Worm (Caenorhabditis elegans) whole organism, L4 larva: ENCODE results near the gene R01E6.2.

Experiments used
- D1046.2 ChIP-seq: fragments of 200-800 bp; sonication (Bioruptor generic); IDR thresholded peaks from 2 replicates; pipeline ENCODE4 v1.3.6; 2022; ENCODE audit warnings: missing genetic modification characterization, missing compliant biosample characterization
- F10B5.3 ChIP-seq: sonication (generic microtip); optimal IDR thresholded peaks from 2 replicates; lab custom pipeline; 2016; ENCODE audit warnings: mild to moderate bottlenecking, missing genetic modification characterization, missing compliant biosample characterization
- F26F4.8 ChIP-seq: fragments of 200-800 bp; sonication (Bioruptor generic); conservative IDR thresholded peaks from 2 replicates; pipeline ENCODE4 v1.3.6; 2022; ENCODE audit warnings: missing genetic modification characterization, missing compliant biosample characterization
- F37D6.2 ChIP-seq: sonication (generic microtip); optimal IDR thresholded peaks from 2 replicates; lab custom pipeline; 2016; ENCODE audit warnings: mild to moderate bottlenecking, missing genetic modification characterization, missing compliant biosample characterization
- F44E2.7 ChIP-seq: fragments of 200-800 bp; sonication (Bioruptor generic); IDR thresholded peaks from 2 replicates; pipeline ENCODE4 v2.1.2; 2022; ENCODE audit warnings: missing genetic modification characterization, missing compliant biosample characterization
- R02D3.7 ChIP-seq: fragments of 150-350 bp; sonication (generic microtip); optimal IDR thresholded peaks from 3 replicates; lab custom pipeline; 2014; ENCODE audit warnings: missing biosample characterization, missing genetic modification characterization
- T20F7.1 ChIP-seq: fragments of 200-800 bp; sonication (Bioruptor generic); optimal IDR thresholded peaks from 2 replicates; lab custom pipeline; 2018; ENCODE audit warnings: mild to moderate bottlenecking, missing genetic modification characterization, missing compliant biosample characterization
- T26A8.4 ChIP-seq: fragments of 200-800 bp; sonication (Bioruptor generic); IDR thresholded peaks from 2 replicates; pipeline ENCODE4 v1.3.6; 2022; ENCODE audit warnings: missing genetic modification characterization, missing compliant biosample characterization
- Y105C5A.15 ChIP-seq: fragments of 200-800 bp; sonication (Bioruptor generic); IDR thresholded peaks from 2 replicates; pipeline ENCODE4 v1.3.6; 2022; ENCODE audit warnings: missing genetic modification characterization, missing compliant biosample characterization
- Y48G9A.11 ChIP-seq: fragments of 200-800 bp; sonication (Bioruptor generic); IDR thresholded peaks from 2 replicates; pipeline ENCODE4 v1.3.6; 2022; ENCODE audit warnings: missing genetic modification reagents, missing genetic modification characterization, missing compliant biosample characterization
- Y75B8A.6 ChIP-seq: fragments of 200-800 bp; sonication (Bioruptor generic); IDR thresholded peaks from 2 replicates; pipeline ENCODE4 v1.3.6; 2022; ENCODE audit warnings: missing genetic modification reagents, missing genetic modification characterization, missing compliant biosample characterization
- ZK337.2 ChIP-seq: fragments of 200-800 bp; sonication (Bioruptor generic); IDR thresholded peaks from 2 replicates; pipeline ENCODE4 v1.3.6; 2022; ENCODE audit warnings: missing genetic modification reagents, missing genetic modification characterization, missing compliant biosample characterization
- aly-2 ChIP-seq: sonication (generic microtip); optimal IDR thresholded peaks from 2 replicates; lab custom pipeline; 2018; ENCODE audit warnings: missing biosample characterization, missing genetic modification characterization
- attf-4 ChIP-seq: sonication (generic microtip); optimal IDR thresholded peaks from 3 replicates; lab custom pipeline; 2017; ENCODE audit warnings: missing biosample characterization, missing genetic modification characterization
- ceh-20 ChIP-seq: fragments of 200-800 bp; sonication (Bioruptor generic); IDR thresholded peaks from 2 replicates; pipeline ENCODE4 v1.3.6; 2022; ENCODE audit warnings: missing genetic modification reagents, missing genetic modification characterization, missing compliant biosample characterization
- ceh-44 ChIP-seq: fragments of 200-800 bp; sonication (Bioruptor generic); IDR thresholded peaks from 2 replicates; pipeline ENCODE4 v1.3.6; 2022; ENCODE audit warnings: missing genetic modification reagents, missing genetic modification characterization, missing compliant biosample characterization
- ceh-62 ChIP-seq: sonication (generic microtip); optimal IDR thresholded peaks from 2 replicates; lab custom pipeline; 2017; ENCODE audit warnings: missing biosample characterization, missing genetic modification characterization
- ceh-82 ChIP-seq: sonication (generic microtip); optimal IDR thresholded peaks from 2 replicates; lab custom pipeline; 2017; ENCODE audit warnings: missing biosample characterization, missing genetic modification characterization
- ces-1 ChIP-seq: fragments of 150-350 bp; sonication (generic microtip); optimal IDR thresholded peaks from 4 replicates; lab custom pipeline; 2014; ENCODE audit warnings: missing biosample characterization, missing genetic modification reagents, missing genetic modification characterization
- daf-16 ChIP-seq, 3 experiments: sonication (generic microtip); optimal IDR thresholded peaks; 2 replicates each; lab custom pipeline; 2016 to 2017; ENCODE audit warnings: missing genetic modification characterization in 3 of 3, missing genetic modification reagents in 3 of 3, mild to moderate bottlenecking in 2 of 3, missing compliant biosample characterization in 2 of 3, missing biosample characterization in 1 of 3, moderate library complexity in 1 of 3
- daf-8 ChIP-seq: fragments of 200-800 bp; sonication (Bioruptor generic); IDR thresholded peaks from 2 replicates; pipeline ENCODE4 v1.3.6; 2022; ENCODE audit warnings: missing genetic modification characterization, missing compliant biosample characterization
- dpl-1 ChIP-seq: fragments of 150-350 bp; optimal IDR thresholded peaks from 2 replicates; lab custom pipeline; 2014; ENCODE audit warnings: missing biosample characterization, missing genetic modification reagents, missing genetic modification characterization
- duxl-1 ChIP-seq: sonication (generic microtip); optimal IDR thresholded peaks from 2 replicates; lab custom pipeline; 2016; ENCODE audit warnings: mild to moderate bottlenecking, missing genetic modification characterization, moderate library complexity, missing compliant biosample characterization; ENCODE audit not compliant: poor library complexity
- dve-1 ChIP-seq: sonication (generic microtip); optimal IDR thresholded peaks from 2 replicates; lab custom pipeline; 2017; ENCODE audit warnings: antibody characterized with exemption, mild to moderate bottlenecking, missing genetic modification characterization, missing compliant biosample characterization; ENCODE audit not compliant: insufficient read depth
- egl-27 ChIP-seq: sonication (generic microtip); optimal IDR thresholded peaks from 3 replicates; lab custom pipeline; 2017; ENCODE audit warnings: missing biosample characterization, missing genetic modification reagents, missing genetic modification characterization
- egl-43 ChIP-seq: fragments of 200-800 bp; sonication (Bioruptor generic); IDR thresholded peaks from 2 replicates; pipeline ENCODE4 v1.3.6; 2022; ENCODE audit warnings: missing genetic modification reagents, missing genetic modification characterization, missing compliant biosample characterization
- fkh-10 ChIP-seq: fragments of 150-350 bp; optimal IDR thresholded peaks from 2 replicates; lab custom pipeline; 2014; ENCODE audit warnings: missing biosample characterization, missing genetic modification reagents, missing genetic modification characterization
- lin-1 ChIP-seq: fragments of 200-800 bp; sonication (Bioruptor generic); IDR thresholded peaks from 2 replicates; pipeline ENCODE4 v1.3.6; 2022; ENCODE audit warnings: missing genetic modification reagents, missing genetic modification characterization, missing compliant biosample characterization
- lin-13 ChIP-seq: fragments of 150-350 bp; optimal IDR thresholded peaks from 2 replicates; lab custom pipeline; 2014; ENCODE audit warnings: missing biosample characterization, missing genetic modification reagents, missing genetic modification characterization
- lin-29 ChIP-seq: fragments of 200-800 bp; sonication (Bioruptor generic); IDR thresholded peaks from 2 replicates; pipeline ENCODE4 v1.3.6; 2022; ENCODE audit warnings: missing genetic modification reagents, missing genetic modification characterization, missing compliant biosample characterization
- lin-38 ChIP-seq: fragments of 200-800 bp; sonication (Bioruptor generic); IDR thresholded peaks from 2 replicates; pipeline ENCODE4 v1.3.6; 2022; ENCODE audit warnings: missing genetic modification reagents, missing genetic modification characterization, missing compliant biosample characterization
- lin-39 ChIP-seq: fragments of 150-350 bp; optimal IDR thresholded peaks from 2 replicates; lab custom pipeline; 2014; ENCODE audit warnings: missing biosample characterization, missing genetic modification reagents, missing genetic modification characterization
- mdl-1 ChIP-seq, 2 experiments: fragments of 150-350 bp in 1 of 2; sonication (generic microtip) in 1 of 2; optimal IDR thresholded peaks; 2 replicates each; lab custom pipeline; 2014 to 2017; ENCODE audit warnings: missing biosample characterization in 2 of 2, missing genetic modification characterization in 2 of 2
- mes-2 ChIP-seq: sonication (generic microtip); optimal IDR thresholded peaks from 2 replicates; lab custom pipeline; 2016; ENCODE audit warnings: missing genotype, mild to moderate bottlenecking, missing genetic modification characterization, missing compliant biosample characterization; ENCODE audit not compliant: poor library complexity, severe bottlenecking
- mxl-3 ChIP-seq: fragments of 200-800 bp; sonication (Bioruptor generic); optimal IDR thresholded peaks from 2 replicates; lab custom pipeline; 2018; ENCODE audit warnings: mild to moderate bottlenecking, missing genetic modification characterization, missing compliant biosample characterization
- nhr-102 ChIP-seq: sonication (generic microtip); optimal IDR thresholded peaks from 2 replicates; lab custom pipeline; 2016; ENCODE audit warnings: mild to moderate bottlenecking, missing genetic modification characterization, moderate library complexity, missing compliant biosample characterization
- nhr-11 ChIP-seq: fragments of 150-350 bp; optimal IDR thresholded peaks from 2 replicates; lab custom pipeline; 2014; ENCODE audit warnings: missing biosample characterization, missing genetic modification characterization
- nhr-28 ChIP-seq: fragments of 150-350 bp; optimal IDR thresholded peaks from 2 replicates; lab custom pipeline; 2014; ENCODE audit warnings: missing biosample characterization, missing genetic modification characterization
- php-3 ChIP-seq: fragments of 200-800 bp; sonication (Bioruptor generic); IDR thresholded peaks from 2 replicates; pipeline ENCODE4 v1.3.6; 2022; ENCODE audit warnings: missing genetic modification reagents, missing genetic modification characterization, missing compliant biosample characterization
- pqm-1 ChIP-seq: sonication (generic microtip); optimal IDR thresholded peaks from 2 replicates; lab custom pipeline; 2017; ENCODE audit warnings: missing biosample characterization, missing genetic modification characterization
- rbr-2 ChIP-seq: sonication (generic microtip); optimal IDR thresholded peaks from 2 replicates; lab custom pipeline; 2016; ENCODE audit warnings: missing genotype, missing genetic modification characterization, missing compliant biosample characterization
- saeg-2 ChIP-seq: fragments of 200-800 bp; sonication (Bioruptor generic); IDR thresholded peaks from 2 replicates; pipeline ENCODE4 v1.3.6; 2022; ENCODE audit warnings: missing genetic modification reagents, missing genetic modification characterization, missing compliant biosample characterization
- snpc-1.2 ChIP-seq: fragments of 200-800 bp; sonication (Bioruptor generic); IDR thresholded peaks from 2 replicates; pipeline ENCODE4 v1.3.6; 2022; ENCODE audit warnings: missing genetic modification reagents, missing genetic modification characterization, missing compliant biosample characterization
- spr-3 ChIP-seq: fragments of 200-800 bp; sonication (Bioruptor generic); optimal IDR thresholded peaks from 2 replicates; lab custom pipeline; 2018; ENCODE audit warnings: mild to moderate bottlenecking, missing genetic modification characterization, missing compliant biosample characterization
- tag-97 ChIP-seq: fragments of 200-800 bp; sonication (Bioruptor generic); IDR thresholded peaks from 2 replicates; pipeline ENCODE4 v1.3.6; 2022; ENCODE audit warnings: missing genetic modification characterization, missing compliant biosample characterization
- unc-62 ChIP-seq, 3 experiments: fragments of 150-350 bp in 1 of 3; sonication (generic microtip); optimal IDR thresholded peaks in 2 of 3; peaks in 1 of 3; 1 replicate in 1 of 3; 2 replicates in 2 of 3; lab custom pipeline; 2014 to 2017; ENCODE audit warnings: missing biosample characterization in 3 of 3, missing genetic modification characterization in 3 of 3, missing genetic modification reagents in 3 of 3, missing genotype in 1 of 3
- zag-1 ChIP-seq: fragments of 150-350 bp; optimal IDR thresholded peaks from 2 replicates; lab custom pipeline; 2014; ENCODE audit warnings: missing biosample characterization, missing genetic modification characterization
- zfp-2 ChIP-seq: sonication (generic microtip); optimal IDR thresholded peaks from 2 replicates; lab custom pipeline; 2016; ENCODE audit warnings: mild to moderate bottlenecking, missing genetic modification characterization, missing compliant biosample characterization
- zfp-3 ChIP-seq: fragments of 200-800 bp; sonication (Bioruptor generic); conservative IDR thresholded peaks from 2 replicates; pipeline ENCODE4 v1.3.6; 2022; ENCODE audit warnings: missing genetic modification reagents, missing genetic modification characterization, missing compliant biosample characterization
- ztf-11 ChIP-seq: fragments of 150-350 bp; optimal IDR thresholded peaks from 2 replicates; lab custom pipeline; 2014; ENCODE audit warnings: missing biosample characterization, missing genetic modification characterization

Gene R01E6.2

DNA sequence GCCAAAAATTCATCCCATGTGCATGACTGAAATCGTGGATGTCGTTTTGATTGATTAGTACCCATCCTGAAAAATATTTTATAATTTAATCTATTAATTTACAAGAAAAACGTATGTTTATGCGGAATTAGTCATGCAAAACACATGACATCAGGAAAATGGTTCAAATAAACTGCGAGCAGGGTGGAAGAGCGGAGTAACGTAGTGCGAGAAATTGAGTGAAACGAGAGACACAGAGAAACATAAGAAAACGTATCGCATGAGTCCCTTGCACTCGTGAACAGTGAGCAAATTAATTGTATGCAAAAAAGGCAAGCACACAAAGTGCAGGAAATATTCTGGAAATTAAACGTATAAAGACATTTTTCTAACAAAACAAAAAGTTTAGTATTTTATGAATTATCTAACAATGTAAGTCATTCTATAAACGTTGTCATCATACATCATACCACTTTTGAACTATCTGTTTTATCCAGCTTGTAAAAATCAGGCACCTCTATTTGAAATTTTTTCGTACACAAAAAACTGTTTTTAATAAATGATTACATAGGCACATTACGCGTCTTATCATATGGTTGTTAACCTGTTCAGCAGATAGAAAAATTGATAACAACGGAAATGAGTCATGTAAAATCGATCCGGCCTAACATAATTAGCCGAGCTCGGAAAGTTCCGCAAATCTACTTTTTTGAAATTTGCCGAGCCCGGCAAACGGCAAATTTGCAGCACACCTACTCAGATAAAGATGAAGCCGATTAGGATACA lies 29.8 kb upstream of the R01E6.2 start, which contains the start of gene F54B11.5:
Gene F54B11.5 (minus strand): TSS at position 66 of the 765 bp plus-strand sequence.
- TF ChIP-seq F26F4.8 (GFP tag; lab: Robert Waterston, UW) (no peak), zag-1 (no peak), tag-97 (GFP tag; lab: Robert Waterston, UW) (no peak), daf-16 (GFP tag; optimal IDR thresholded peaks at IDR 0.05; lab: Kevin White, UChicago) (no peak), daf-16 (tag; optimal IDR thresholded peaks at IDR 0.05; lab: Kevin White, UChicago) (peak; percentile 44), lin-29 (GFP tag; lab: Robert Waterston, UW) (no peak), D1046.2 (GFP tag; lab: Robert Waterston, UW) (no peak), lin-1 (no peak), lin-39 (no peak), unc-62 (GFP tag; optimal IDR thresholded peaks at IDR 0.05 in 1 of 2; lab: Kevin White, UChicago) (no peak), unc-62 (tag; optimal IDR thresholded peaks at IDR 0.05; lab: Kevin White, UChicago) (no peak), spr-3 (no peak), snpc-1.2 (GFP tag; lab: Robert Waterston, UW) (no peak), duxl-1 (tag; lab: Kevin White, UChicago) (no peak), nhr-102 (tag; lab: Kevin White, UChicago) (no peak), daf-8 (GFP tag; lab: Robert Waterston, UW) (no peak), mdl-1 (tag; optimal IDR thresholded peaks at IDR 0.05; lab: Kevin White, UChicago) (peak in 1 of 2 experiments; percentile 25), F44E2.7 (GFP tag; lab: Robert Waterston, UW) (no peak), php-3 (no peak), ceh-62 (no peak), zfp-3 (GFP tag; lab: Robert Waterston, UW) (no peak), aly-2 (no peak), nhr-11 (tag; lab: Kevin White, UChicago) (no peak), R02D3.7 (tag; lab: Kevin White, UChicago) (no peak), ces-1 (GFP tag; lab: Kevin White, UChicago) (no peak), zfp-2 (tag; lab: Kevin White, UChicago) (no peak), mes-2 (tag; lab: Kevin White, UChicago) (peak; percentile 60), ceh-20 (GFP tag; lab: Robert Waterston, UW) (no peak), mxl-3 (GFP tag; lab: Kevin White, UChicago) (no peak), saeg-2 (GFP tag; lab: Robert Waterston, UW) (no peak), ZK337.2 (GFP tag; lab: Robert Waterston, UW) (no peak), dpl-1 (GFP tag; lab: Kevin White, UChicago) (peak; percentile 34), attf-4 (tag; lab: Kevin White, UChicago) (no peak), F10B5.3 (tag; lab: Kevin White, UChicago) (no peak), T20F7.1 (GFP tag; lab: Kevin White, UChicago) (peak; percentile 96), T26A8.4 (no peak), dve-1 (peak; percentile 24), fkh-10 (GFP tag; lab: Kevin White, UChicago) (no peak), ceh-44 (GFP tag; lab: Robert Waterston, UW) (no peak), Y105C5A.15 (GFP tag; lab: Robert Waterston, UW) (no peak), lin-38 (GFP tag; lab: Robert Waterston, UW) (no peak), egl-27 (no peak), rbr-2 (tag; lab: Kevin White, UChicago) (no peak), lin-13 (no peak), Y48G9A.11 (no peak), nhr-28 (tag; lab: Kevin White, UChicago) (no peak), pqm-1 (tag; lab: Kevin White, UChicago) (peak; percentile 37), ceh-82 (tag; lab: Kevin White, UChicago) (no peak), Y75B8A.6 (GFP tag; lab: Robert Waterston, UW) (no peak), ztf-11 (tag; lab: Kevin White, UChicago) (no peak), F37D6.2 (no peak), egl-43 (GFP tag; lab: Robert Waterston, UW) (no peak)
